Fruit fly (Drosophila melanogaster) whole organism, embryonic: ENCODE measurements around the gene lin-52.
A peak's percentile ranks its signal among the peaks of the same experiment; 100 is the strongest.

ENCODE experiments used
- Blimp-1 ChIP-seq: fragments of 200-800 bp; sonication (Bioruptor generic); optimal IDR thresholded peaks from 3 replicates; lab custom pipeline; 2018; ENCODE audit warnings: missing biosample characterization, missing genetic modification characterization, mild to moderate bottlenecking, moderate library complexity, missing genetic modification reagents
- CG10321 ChIP-seq: fragments of 200-800 bp; sonication (Bioruptor generic); IDR thresholded peaks from 2 replicates; pipeline ENCODE4 v1.3.6; 2022; ENCODE audit warnings: missing biosample characterization, missing genetic modification characterization
- CG11247 ChIP-seq: fragments of 200-800 bp; sonication (Bioruptor generic); IDR thresholded peaks from 2 replicates; pipeline ENCODE4 v1.3.6; 2022; ENCODE audit warnings: missing biosample characterization, missing genetic modification characterization
- CG12104 ChIP-seq: fragments of 200-800 bp; sonication (Bioruptor generic); optimal IDR thresholded peaks from 3 replicates; lab custom pipeline; 2016; ENCODE audit warnings: missing biosample characterization, missing genetic modification characterization
- CG13894 ChIP-seq: fragments of 200-800 bp; sonication (Bioruptor generic); optimal IDR thresholded peaks from 3 replicates; lab custom pipeline; 2018; ENCODE audit warnings: missing biosample characterization, mild to moderate bottlenecking, missing genetic modification characterization, moderate library complexity
- CG14860 ChIP-seq: fragments of 200-800 bp; sonication (Bioruptor generic); IDR thresholded peaks from 3 replicates; pipeline ENCODE4 v1.3.6; 2022; ENCODE audit warnings: missing biosample characterization, missing genetic modification characterization; ENCODE audit not compliant: partially characterized antibody
- CG17612 ChIP-seq: fragments of 200-800 bp; sonication (Bioruptor generic); IDR thresholded peaks from 2 replicates; pipeline ENCODE4 v1.3.6; 2022; ENCODE audit warnings: missing biosample characterization, missing genetic modification characterization
- CG18476 ChIP-seq: fragments of 200-800 bp; sonication (Bioruptor generic); optimal IDR thresholded peaks from 2 replicates; lab custom pipeline; 2016; ENCODE audit warnings: missing biosample characterization, mild to moderate bottlenecking, missing genetic modification characterization
- CG31224 ChIP-seq: fragments of 200-800 bp; sonication (Bioruptor generic); IDR thresholded peaks from 2 replicates; pipeline ENCODE4 v1.3.6; 2022; ENCODE audit warnings: missing biosample characterization, missing genetic modification characterization
- CG32772 ChIP-seq: fragments of 200-800 bp; sonication (Bioruptor generic); IDR thresholded peaks from 2 replicates; pipeline ENCODE4 v1.3.6; 2022; ENCODE audit warnings: missing biosample characterization, missing genetic modification characterization
- CG3407 ChIP-seq: fragments of 200-800 bp; sonication (Bioruptor generic); optimal IDR thresholded peaks from 2 replicates; lab custom pipeline; 2018; ENCODE audit warnings: missing biosample characterization, mild to moderate bottlenecking, missing genetic modification characterization
- CG3995 ChIP-seq: fragments of 200-800 bp; sonication (Bioruptor generic); optimal IDR thresholded peaks from 3 replicates; lab custom pipeline; 2016; ENCODE audit warnings: missing biosample characterization, missing genetic modification characterization
- CG4404 ChIP-seq: fragments of 200-800 bp; sonication (Bioruptor generic); IDR thresholded peaks from 2 replicates; pipeline ENCODE4 v1.3.6; 2022; ENCODE audit warnings: missing biosample characterization, missing genetic modification characterization
- CG5245 ChIP-seq: fragments of 200-800 bp; sonication (Bioruptor generic); optimal IDR thresholded peaks from 3 replicates; lab custom pipeline; 2016; ENCODE audit warnings: missing biosample characterization, missing genetic modification characterization
- CG6254 ChIP-seq: fragments of 200-800 bp; sonication (Bioruptor generic); optimal IDR thresholded peaks from 3 replicates; lab custom pipeline; 2017; ENCODE audit warnings: mild to moderate bottlenecking, missing biosample characterization, missing genetic modification reagents, missing genetic modification characterization
- CG7928 ChIP-seq: fragments of 200-800 bp; sonication (Bioruptor generic); optimal IDR thresholded peaks from 2 replicates; lab custom pipeline; 2017; ENCODE audit warnings: missing biosample characterization, mild to moderate bottlenecking, missing genetic modification characterization
- CoRest ChIP-seq: fragments of 200-800 bp; sonication (Bioruptor generic); optimal IDR thresholded peaks from 3 replicates; lab custom pipeline; 2018; ENCODE audit warnings: missing biosample characterization, mild to moderate bottlenecking, missing genetic modification characterization, moderate library complexity
- Dbx ChIP-seq: fragments of 200-800 bp; sonication (Bioruptor generic); IDR thresholded peaks from 3 replicates; pipeline ENCODE4 v1.3.6; 2022; ENCODE audit warnings: missing biosample characterization, missing genetic modification characterization
- Ets65A ChIP-seq: fragments of 200-800 bp; sonication (Bioruptor generic); peaks from one replicate; lab custom pipeline; 2016; ENCODE audit warnings: missing biosample characterization, missing genetic modification characterization
- GATAe ChIP-seq: fragments of 200-800 bp; sonication (Bioruptor generic); conservative IDR thresholded peaks from 2 replicates; pipeline ENCODE4 v1.3.6; 2022; ENCODE audit warnings: missing biosample characterization, missing genetic modification characterization
- Hand ChIP-seq: fragments of 200-800 bp; sonication (Bioruptor generic); optimal IDR thresholded peaks from 2 replicates; lab custom pipeline; 2017; ENCODE audit warnings: mild to moderate bottlenecking, missing biosample characterization, missing genetic modification reagents, missing genetic modification characterization
- Kr ChIP-seq: fragments of 200-800 bp; sonication (Bioruptor generic); optimal IDR thresholded peaks from 2 replicates; lab custom pipeline; 2017; ENCODE audit warnings: missing biosample characterization, mild to moderate bottlenecking, missing genetic modification characterization
- Mad ChIP-seq: fragments of 200-800 bp; sonication (Bioruptor generic); optimal IDR thresholded peaks from 2 replicates; lab custom pipeline; 2016; ENCODE audit warnings: missing biosample characterization, missing genetic modification characterization
- Neu2 ChIP-seq: fragments of 200-800 bp; sonication (Bioruptor generic); optimal IDR thresholded peaks from 3 replicates; lab custom pipeline; 2016; ENCODE audit warnings: missing biosample characterization, missing genetic modification characterization, borderline replicate concordance
- Rfx ChIP-seq: fragments of 200-800 bp; sonication (Bioruptor generic); IDR thresholded peaks from 2 replicates; pipeline ENCODE4 v1.3.6; 2022; ENCODE audit warnings: missing biosample characterization, missing genetic modification characterization
- Xbp1 ChIP-seq: fragments of 200-800 bp; sonication (Bioruptor generic); optimal IDR thresholded peaks from 3 replicates; lab custom pipeline; 2016; ENCODE audit warnings: missing biosample characterization, mild to moderate bottlenecking, missing genetic modification characterization
- Xrp1 ChIP-seq: fragments of 200-800 bp; sonication (Bioruptor generic); IDR thresholded peaks from 2 replicates; pipeline ENCODE4 v1.3.6; 2022; ENCODE audit warnings: missing biosample characterization, missing genetic modification characterization
- ab ChIP-seq: fragments of 200-800 bp; sonication (Bioruptor generic); optimal IDR thresholded peaks from 2 replicates; lab custom pipeline; 2016; ENCODE audit warnings: missing biosample characterization, missing genetic modification characterization
- caup ChIP-seq: fragments of 200-800 bp; sonication (Bioruptor generic); optimal IDR thresholded peaks from 3 replicates; lab custom pipeline; 2017; ENCODE audit warnings: missing biosample characterization, mild to moderate bottlenecking, missing genetic modification characterization, moderate library complexity; ENCODE audit not compliant: severe bottlenecking
- cg ChIP-seq: fragments of 200-800 bp; sonication (Bioruptor generic); optimal IDR thresholded peaks from 3 replicates; lab custom pipeline; 2019; ENCODE audit warnings: missing biosample characterization, mild to moderate bottlenecking, missing genetic modification characterization, moderate library complexity
- chinmo ChIP-seq: fragments of 200-800 bp; sonication (Bioruptor generic); IDR thresholded peaks from 4 replicates; pipeline ENCODE4 v1.3.6; 2022; ENCODE audit warnings: missing biosample characterization, missing genetic modification characterization; ENCODE audit not compliant: partially characterized antibody
- crol ChIP-seq: fragments of 200-800 bp; sonication (Bioruptor generic); IDR thresholded peaks from 2 replicates; pipeline ENCODE4 v1.3.6; 2022; ENCODE audit warnings: missing biosample characterization, missing genetic modification characterization
- dan ChIP-seq: fragments of 200-800 bp; sonication (Bioruptor generic); IDR thresholded peaks from 2 replicates; pipeline ENCODE4 v1.3.6; 2022; ENCODE audit warnings: missing biosample characterization, missing genetic modification characterization
- disco-r ChIP-seq: fragments of 200-800 bp; sonication (Bioruptor generic); optimal IDR thresholded peaks from 2 replicates; lab custom pipeline; 2016; ENCODE audit warnings: missing biosample characterization, missing genetic modification characterization
- ewg ChIP-seq: fragments of 200-800 bp; sonication (Bioruptor generic); optimal IDR thresholded peaks from 3 replicates; lab custom pipeline; 2017; ENCODE audit warnings: mild to moderate bottlenecking, missing biosample characterization, missing genetic modification reagents, missing genetic modification characterization
- gem ChIP-seq: fragments of 200-800 bp; sonication (Bioruptor generic); optimal IDR thresholded peaks from 2 replicates; lab custom pipeline; 2019; ENCODE audit warnings: missing biosample characterization, mild to moderate bottlenecking, missing genetic modification characterization, moderate library complexity
- lilli ChIP-seq: fragments of 200-800 bp; sonication (Bioruptor generic); optimal IDR thresholded peaks from 3 replicates; lab custom pipeline; 2016; ENCODE audit warnings: missing biosample characterization, missing genetic modification characterization
- mam ChIP-seq: fragments of 200-800 bp; sonication (Bioruptor generic); optimal IDR thresholded peaks from 3 replicates; lab custom pipeline; 2016; ENCODE audit warnings: missing biosample characterization, missing genetic modification characterization
- nom ChIP-seq: fragments of 200-800 bp; sonication (Bioruptor generic); optimal IDR thresholded peaks from 2 replicates; lab custom pipeline; 2017; ENCODE audit warnings: missing biosample characterization, missing genetic modification characterization, mild to moderate bottlenecking, moderate library complexity, missing genetic modification reagents
- pnt ChIP-seq: fragments of 200-800 bp; sonication (Bioruptor generic); optimal IDR thresholded peaks from 3 replicates; lab custom pipeline; 2016; ENCODE audit warnings: missing biosample characterization, missing genetic modification characterization
- psq ChIP-seq: fragments of 200-800 bp; sonication (Bioruptor generic); optimal IDR thresholded peaks from 2 replicates; lab custom pipeline; 2017; ENCODE audit warnings: missing biosample characterization, missing genetic modification characterization
- rib ChIP-seq: fragments of 200-800 bp; sonication (Bioruptor generic); IDR thresholded peaks from 2 replicates; pipeline ENCODE4 v1.3.6; 2022; ENCODE audit warnings: missing biosample characterization, missing genetic modification characterization
- slp2 ChIP-seq: fragments of 200-800 bp; sonication (Bioruptor generic); optimal IDR thresholded peaks from 2 replicates; lab custom pipeline; 2016; ENCODE audit warnings: missing biosample characterization, missing genetic modification characterization
- ssp ChIP-seq: fragments of 200-800 bp; sonication (Bioruptor generic); IDR thresholded peaks from 2 replicates; pipeline ENCODE4 v1.3.6; 2022; ENCODE audit warnings: missing biosample characterization, missing genetic modification characterization
- wek ChIP-seq: fragments of 200-800 bp; sonication (Bioruptor generic); optimal IDR thresholded peaks from 3 replicates; lab custom pipeline; 2018; ENCODE audit warnings: missing biosample characterization, mild to moderate bottlenecking, missing genetic modification characterization, moderate library complexity

The lin-52 gene

DNA sequence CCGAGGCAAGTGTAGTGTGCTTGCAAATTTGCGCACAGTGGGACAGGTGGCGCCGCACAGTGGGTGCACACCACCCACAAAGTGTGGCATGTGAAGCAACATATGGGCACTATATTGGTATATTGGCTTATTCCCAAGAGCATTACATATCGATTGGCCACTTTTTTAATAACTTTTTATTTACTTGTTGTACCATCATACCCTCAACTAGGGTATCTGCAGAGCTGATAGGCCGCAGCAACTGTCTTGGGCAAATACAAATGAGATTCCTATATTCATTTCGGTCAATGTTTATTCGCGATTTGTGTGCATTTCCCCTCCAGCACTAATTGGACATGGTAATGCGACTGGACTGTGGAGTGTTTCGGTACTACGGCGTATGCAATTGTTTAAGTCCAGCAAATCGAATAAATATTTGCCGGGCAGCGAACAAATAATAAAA, 30.0 kb downstream of the lin-52 start (continued):
- peak; percentile 1 for TF ChIP-seq caup (GFP tag; lab: Kevin White, UChicago)
- TF ChIP-seq, all 482 proteins: peak for 239

dm6 chrX:5724151-5724699, 30.5 kb downstream of the lin-52 start:
- TF ChIP-seq CG12104 (GFP tag; lab: Kevin White, UChicago) (no peak), wek (GFP tag; lab: Kevin White, UChicago) (no peak), crol (peak; percentile 67), CoRest (no peak), Blimp-1 (peak; percentile 2), nom (GFP tag; lab: Kevin White, UChicago) (peak; percentile 66), chinmo (GFP tag; lab: Robert Waterston, UW) (0 out of 4 replicates have a peak, but pooled peaks have one; percentile 18), CG13894 (tag; lab: Kevin White, UChicago) (no peak), pnt (GFP tag; lab: Kevin White, UChicago) (no peak), CG4404 (GFP tag; lab: Robert Waterston, UW) (no peak), CG32772 (GFP tag; lab: Robert Waterston, UW) (no peak)

DNA sequence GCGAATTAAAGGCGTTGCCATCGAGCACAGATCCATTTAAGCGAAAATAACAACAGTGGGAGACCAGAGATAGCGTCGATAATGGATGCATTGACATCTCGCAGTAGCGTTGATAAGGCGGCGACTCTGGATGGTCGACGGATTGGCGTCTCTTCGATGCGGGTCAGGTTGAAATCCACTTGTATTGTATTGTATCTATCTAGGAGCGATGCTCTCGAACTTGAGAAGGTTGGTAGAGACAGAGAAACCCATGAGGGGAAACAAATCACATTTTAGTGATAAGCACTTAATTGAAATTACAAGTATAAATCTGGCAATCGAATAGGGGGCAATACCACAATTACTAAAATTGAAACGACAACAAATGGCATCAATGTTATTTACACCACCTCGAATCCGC, 31.2 kb downstream of the lin-52 start:
- TF ChIP-seq CG17612 (GFP tag; lab: Robert Waterston, UW) (no peak), pnt (GFP tag; lab: Kevin White, UChicago) (no peak), CG3407 (GFP tag; lab: Kevin White, UChicago) (no peak), CG31224 (GFP tag; lab: Robert Waterston, UW) (no peak), CG11247 (GFP tag; lab: Robert Waterston, UW) (no peak)

- no peak for TF ChIP-seq CG10321 (GFP tag; lab: Robert Waterston, UW)
- peak; percentile 85 for TF ChIP-seq Rfx (GFP tag; lab: Robert Waterston, UW)
- no peak for TF ChIP-seq CG3995 (GFP tag; lab: Kevin White, UChicago)
- TF ChIP-seq ab (GFP tag; lab: Kevin White, UChicago), result no peak
- peak; percentile 44 for TF ChIP-seq lilli (GFP tag; lab: Kevin White, UChicago)
- no peak for TF ChIP-seq Ets65A (GFP tag; lab: Kevin White, UChicago)
- peak; percentile 8 for TF ChIP-seq CG5245 (GFP tag; lab: Kevin White, UChicago)
- no peak for TF ChIP-seq CG6254 (GFP tag; lab: Kevin White, UChicago)
- TF ChIP-seq gem (tag; lab: Kevin White, UChicago), result peak; percentile 75
- peak; percentile 41; the same call in 1 of the 2 replicates for TF ChIP-seq Xrp1 (GFP tag; lab: Robert Waterston, UW)
- no peak for TF ChIP-seq psq (GFP tag; lab: Kevin White, UChicago)
- TF ChIP-seq cg (GFP tag; lab: Kevin White, UChicago), result no peak
- no peak for TF ChIP-seq CG14860 (GFP tag; lab: Robert Waterston, UW)
- TF ChIP-seq Kr (GFP tag; lab: Kevin White, UChicago), result no peak
- TF ChIP-seq GATAe (GFP tag; lab: Robert Waterston, UW), result peak; percentile 20; the same call in 1 of the 2 replicates
- TF ChIP-seq Dbx, result peak; percentile 88
- peak; percentile 43 for TF ChIP-seq Xbp1 (GFP tag; lab: Kevin White, UChicago)
- TF ChIP-seq Hand (GFP tag; lab: Kevin White, UChicago), result peak; percentile 71
- TF ChIP-seq slp2 (GFP tag; lab: Kevin White, UChicago), result no peak
- TF ChIP-seq CG18476 (GFP tag; lab: Kevin White, UChicago), result no peak
- no peak for TF ChIP-seq disco-r (GFP tag; lab: Kevin White, UChicago)
- TF ChIP-seq nom (GFP tag; lab: Kevin White, UChicago), result no peak
- no peak for TF ChIP-seq ssp (GFP tag; lab: Robert Waterston, UW)
- no peak for TF ChIP-seq mam (GFP tag; lab: Kevin White, UChicago)
- no peak for TF ChIP-seq ewg
- TF ChIP-seq Neu2, result no peak
- no peak for TF ChIP-seq Mad (GFP tag; lab: Kevin White, UChicago)
- TF ChIP-seq dan (GFP tag; lab: Robert Waterston, UW), result no peak
- TF ChIP-seq CG7928 (GFP tag; lab: Kevin White, UChicago), result peak; percentile 12
- peak; percentile 84 for TF ChIP-seq rib (GFP tag; lab: Robert Waterston, UW)
Measured at dm6 chrX:5718476-5719012, 36.2 kb downstream of the lin-52 start.
